Worm (Caenorhabditis elegans) whole organism, late embryonic: ENCODE data around the gene F46F2.3.

Experiments
- C08G9.2 ChIP-seq: sonication (generic microtip); optimal IDR thresholded peaks from 2 replicates; lab custom pipeline; 2016; ENCODE audit warnings: mild to moderate bottlenecking, missing genetic modification characterization, moderate library complexity, missing compliant biosample characterization
- C38D4.7 ChIP-seq: fragments of 200-800 bp; sonication (Bioruptor generic); optimal IDR thresholded peaks from 2 replicates; lab custom pipeline; 2018; ENCODE audit warnings: mild to moderate bottlenecking, missing genetic modification characterization, moderate library complexity, missing compliant biosample characterization
- F13H6.1 ChIP-seq: sonication (generic microtip); optimal IDR thresholded peaks from 2 replicates; lab custom pipeline; 2016; ENCODE audit warnings: missing genetic modification characterization, missing compliant biosample characterization
- K09A11.1 ChIP-seq: sonication (generic microtip); optimal IDR thresholded peaks from 2 replicates; lab custom pipeline; 2017; ENCODE audit warnings: antibody characterized with exemption, mild to moderate bottlenecking, missing genetic modification characterization, missing compliant biosample characterization; ENCODE audit not compliant: insufficient read depth
- T23F11.4 ChIP-seq: fragments of 200-800 bp; sonication (Bioruptor generic); optimal IDR thresholded peaks from 2 replicates; lab custom pipeline; 2018; ENCODE audit warnings: mild to moderate bottlenecking, missing genetic modification characterization, missing compliant biosample characterization
- Y22D7AL.16 ChIP-seq: sonication (generic microtip); optimal IDR thresholded peaks from 2 replicates; lab custom pipeline; 2016; ENCODE audit warnings: missing genetic modification characterization, missing compliant biosample characterization
- ama-1 ChIP-seq: fragments of 150-350 bp; optimal IDR thresholded peaks from 2 replicates; lab custom pipeline; 2014
- ceh-14 ChIP-seq: sonication (generic microtip); optimal IDR thresholded peaks from 2 replicates; lab custom pipeline; 2016; ENCODE audit warnings: missing genotype, missing genetic modification characterization, missing compliant biosample characterization
- ceh-18 ChIP-seq: sonication (generic microtip); optimal IDR thresholded peaks from 2 replicates; lab custom pipeline; 2016; ENCODE audit warnings: missing genetic modification characterization, missing compliant biosample characterization
- ceh-22 ChIP-seq: sonication (generic microtip); optimal IDR thresholded peaks from 2 replicates; lab custom pipeline; 2017; ENCODE audit warnings: missing biosample characterization, missing genetic modification characterization
- ceh-24 ChIP-seq: sonication (generic microtip); optimal IDR thresholded peaks from 2 replicates; lab custom pipeline; 2016; ENCODE audit warnings: mild to moderate bottlenecking, missing genetic modification characterization, missing compliant biosample characterization
- ceh-30 ChIP-seq: fragments of 150-350 bp; optimal IDR thresholded peaks from 2 replicates; lab custom pipeline; 2014; ENCODE audit warnings: missing biosample characterization, missing genetic modification characterization
- ceh-31 ChIP-seq: sonication (generic microtip); optimal IDR thresholded peaks from 2 replicates; lab custom pipeline; 2016; ENCODE audit warnings: missing genetic modification characterization, missing compliant biosample characterization
- ceh-34 ChIP-seq: sonication (generic microtip); optimal IDR thresholded peaks from 2 replicates; lab custom pipeline; 2016; ENCODE audit warnings: mild to moderate bottlenecking, missing genetic modification characterization, missing compliant biosample characterization
- ceh-45 ChIP-seq: fragments of 200-800 bp; sonication (Bioruptor generic); IDR thresholded peaks from 2 replicates; pipeline ENCODE4 v1.3.6; 2022; ENCODE audit warnings: missing genetic modification reagents, missing genetic modification characterization, missing compliant biosample characterization
- ceh-9 ChIP-seq: sonication (generic microtip); optimal IDR thresholded peaks from 2 replicates; lab custom pipeline; 2016; ENCODE audit warnings: mild to moderate bottlenecking, missing genetic modification characterization, inconsistent platforms, missing compliant biosample characterization
- che-1 ChIP-seq: sonication (generic microtip); optimal IDR thresholded peaks from 2 replicates; lab custom pipeline; 2016; ENCODE audit warnings: mild to moderate bottlenecking, missing genetic modification characterization, missing compliant biosample characterization
- dmd-4 ChIP-seq: sonication (generic microtip); optimal IDR thresholded peaks from 2 replicates; lab custom pipeline; 2016; ENCODE audit warnings: borderline replicate concordance, missing genetic modification characterization, missing compliant biosample characterization
- dve-1 ChIP-seq: sonication (generic microtip); optimal IDR thresholded peaks from 2 replicates; lab custom pipeline; 2017; ENCODE audit warnings: antibody characterized with exemption, mild to moderate bottlenecking, missing genetic modification characterization, missing compliant biosample characterization
- elt-2 ChIP-seq: sonication (generic microtip); optimal IDR thresholded peaks from 2 replicates; lab custom pipeline; 2016; ENCODE audit warnings: missing genetic modification reagents, missing genetic modification characterization, missing compliant biosample characterization
- elt-4 ChIP-seq: sonication (generic microtip); optimal IDR thresholded peaks from 2 replicates; lab custom pipeline; 2016; ENCODE audit warnings: missing genetic modification characterization, missing compliant biosample characterization
- eyg-1 ChIP-seq: sonication (generic microtip); optimal IDR thresholded peaks from 2 replicates; lab custom pipeline; 2016; ENCODE audit warnings: missing genotype, missing genetic modification characterization, missing compliant biosample characterization
- fax-1 ChIP-seq: sonication (generic microtip); optimal IDR thresholded peaks from 2 replicates; lab custom pipeline; 2016; ENCODE audit warnings: missing genotype, missing genetic modification characterization, missing compliant biosample characterization
- fkh-10 ChIP-seq: fragments of 150-350 bp; optimal IDR thresholded peaks from 2 replicates; lab custom pipeline; 2014; ENCODE audit warnings: missing biosample characterization, missing genetic modification reagents, missing genetic modification characterization
- hlh-13 ChIP-seq: fragments of 200-800 bp; sonication (Bioruptor generic); optimal IDR thresholded peaks from 2 replicates; lab custom pipeline; 2018; ENCODE audit warnings: mild to moderate bottlenecking, missing genetic modification characterization, missing compliant biosample characterization
- hlh-15 ChIP-seq: sonication (generic microtip); optimal IDR thresholded peaks from 2 replicates; lab custom pipeline; 2016; ENCODE audit warnings: missing genetic modification characterization, missing compliant biosample characterization
- lim-6 ChIP-seq: sonication (generic microtip); optimal IDR thresholded peaks from 2 replicates; lab custom pipeline; 2016; ENCODE audit warnings: missing genetic modification characterization, missing compliant biosample characterization
- madf-2 ChIP-seq: sonication (generic microtip); optimal IDR thresholded peaks from 2 replicates; lab custom pipeline; 2017; ENCODE audit warnings: missing genetic modification characterization, missing compliant biosample characterization
- mec-3 ChIP-seq: sonication (generic microtip); optimal IDR thresholded peaks from 2 replicates; lab custom pipeline; 2016; ENCODE audit warnings: borderline replicate concordance, missing genetic modification characterization, missing compliant biosample characterization
- nfya-1 ChIP-seq: sonication (generic microtip); optimal IDR thresholded peaks from 2 replicates; lab custom pipeline; 2017; ENCODE audit warnings: missing genetic modification characterization, mild to moderate bottlenecking, missing compliant biosample characterization, antibody characterized with exemption, moderate library complexity
- nhr-232 ChIP-seq: sonication (generic microtip); optimal IDR thresholded peaks from 2 replicates; lab custom pipeline; 2016; ENCODE audit warnings: missing genetic modification characterization, missing compliant biosample characterization
- odd-2 ChIP-seq: sonication (generic microtip); optimal IDR thresholded peaks from 2 replicates; lab custom pipeline; 2017; ENCODE audit warnings: antibody characterized with exemption, mild to moderate bottlenecking, missing genetic modification characterization, missing compliant biosample characterization
- pag-3 ChIP-seq: sonication (generic microtip); optimal IDR thresholded peaks from 2 replicates; lab custom pipeline; 2016; ENCODE audit warnings: missing compliant biosample characterization, missing genetic modification characterization, borderline replicate concordance
- pat-9 ChIP-seq: fragments of 200-800 bp; sonication (Bioruptor generic); optimal IDR thresholded peaks from 2 replicates; lab custom pipeline; 2018; ENCODE audit warnings: mild to moderate bottlenecking, missing genetic modification characterization, moderate library complexity, missing compliant biosample characterization
- pax-1 ChIP-seq: fragments of 150-350 bp; optimal IDR thresholded peaks from 2 replicates; lab custom pipeline; 2014; ENCODE audit warnings: missing biosample characterization, missing genetic modification characterization
- pha-2 ChIP-seq: sonication (generic microtip); optimal IDR thresholded peaks from 2 replicates; lab custom pipeline; 2017; ENCODE audit warnings: mild to moderate bottlenecking, missing genetic modification characterization, missing compliant biosample characterization
- pqm-1 ChIP-seq: sonication (generic microtip); optimal IDR thresholded peaks from 2 replicates; lab custom pipeline; 2016; ENCODE audit warnings: missing genetic modification characterization, missing compliant biosample characterization
- pros-1 ChIP-seq: fragments of 150-350 bp; optimal IDR thresholded peaks from 2 replicates; lab custom pipeline; 2014; ENCODE audit warnings: missing biosample characterization, missing genetic modification reagents, missing genetic modification characterization
- ref-2 ChIP-seq: sonication (generic microtip); optimal IDR thresholded peaks from 2 replicates; lab custom pipeline; 2016; ENCODE audit warnings: missing genetic modification characterization, missing compliant biosample characterization
- rnt-1 ChIP-seq: sonication (generic microtip); optimal IDR thresholded peaks from 2 replicates; lab custom pipeline; 2016; ENCODE audit warnings: missing genetic modification characterization, missing compliant biosample characterization
- sdc-2 ChIP-seq: sonication (generic microtip); optimal IDR thresholded peaks from 2 replicates; lab custom pipeline; 2016; ENCODE audit warnings: missing genotype, missing genetic modification characterization, missing compliant biosample characterization
- sox-2 ChIP-seq: fragments of 200-800 bp; sonication (Bioruptor generic); IDR thresholded peaks from 2 replicates; pipeline ENCODE4 v1.3.6; 2022; ENCODE audit warnings: missing genetic modification reagents, missing genetic modification characterization, missing compliant biosample characterization
- sox-4 ChIP-seq: sonication (generic microtip); optimal IDR thresholded peaks from 2 replicates; lab custom pipeline; 2017; ENCODE audit warnings: mild to moderate bottlenecking, missing genetic modification characterization, inconsistent platforms, missing compliant biosample characterization
- syd-9 ChIP-seq: sonication (generic microtip); optimal IDR thresholded peaks from 2 replicates; lab custom pipeline; 2016; ENCODE audit warnings: mild to moderate bottlenecking, missing genetic modification characterization, moderate library complexity, missing compliant biosample characterization
- tbx-2 ChIP-seq: sonication (generic microtip); optimal IDR thresholded peaks from 2 replicates; lab custom pipeline; 2016; ENCODE audit warnings: missing genetic modification characterization, missing compliant biosample characterization
- tbx-7 ChIP-seq: sonication (generic microtip); optimal IDR thresholded peaks from 2 replicates; lab custom pipeline; 2016; ENCODE audit warnings: missing genotype, missing genetic modification characterization, missing compliant biosample characterization
- ttx-3 ChIP-seq: sonication (generic microtip); optimal IDR thresholded peaks from 2 replicates; lab custom pipeline; 2016; ENCODE audit warnings: missing genetic modification reagents, missing genetic modification characterization, missing compliant biosample characterization
- unc-3 ChIP-seq, 2 experiments: fragments of 200-800 bp in 1 of 2; sonication (Bioruptor generic) in 1 of 2; sonication (generic microtip) in 1 of 2; conservative IDR thresholded peaks in 1 of 2; optimal IDR thresholded peaks in 1 of 2; 2 replicates each; pipeline versions ENCODE4 v1.3.6 to Lab custom; 2016 to 2022; ENCODE audit warnings: missing compliant biosample characterization in 2 of 2, missing genetic modification characterization in 2 of 2, missing genetic modification reagents in 1 of 2
- unc-42 ChIP-seq: sonication (generic microtip); optimal IDR thresholded peaks from 2 replicates; lab custom pipeline; 2016; ENCODE audit warnings: missing genotype, missing genetic modification characterization, missing compliant biosample characterization

F46F2.3 gene

ce11 chrX:15300002-15300401, 39.9 kb upstream of the F46F2.3 start:
- TF ChIP-seq unc-3 (GFP tag; conservative IDR thresholded peaks at IDR 0.05; lab: Robert Waterston, UW) = no peak
- TF ChIP-seq unc-3 (tag; optimal IDR thresholded peaks at IDR 0.05; lab: Kevin White, UChicago) = no peak
- TF ChIP-seq elt-2 = no peak
- TF ChIP-seq hlh-15 = no peak
- no peak for TF ChIP-seq ceh-31 (tag; lab: Kevin White, UChicago)
- TF ChIP-seq elt-4 (tag; lab: Kevin White, UChicago) = no peak
- TF ChIP-seq pax-1 (tag; lab: Kevin White, UChicago) = no peak
- no peak for TF ChIP-seq ref-2
- TF ChIP-seq fax-1 (tag; lab: Kevin White, UChicago) = no peak
- TF ChIP-seq lim-6 = no peak
- no peak for TF ChIP-seq rnt-1 (tag; lab: Kevin White, UChicago)
- TF ChIP-seq ceh-34 (tag; lab: Kevin White, UChicago) = no peak
- TF ChIP-seq sdc-2 (tag; lab: Kevin White, UChicago) = no peak
- TF ChIP-seq fkh-10 = no peak

- TF ChIP-seq K09A11.1 (peak; percentile 62), dve-1 (tag; lab: Kevin White, UChicago) (peak; percentile 58), ceh-30 (no peak), unc-3 (GFP tag; conservative IDR thresholded peaks at IDR 0.05; lab: Robert Waterston, UW) (0 out of 2 replicates have a peak, but pooled peaks have one; percentile 31), unc-3 (tag; optimal IDR thresholded peaks at IDR 0.05; lab: Kevin White, UChicago) (peak; percentile 59), pha-2 (tag; lab: Kevin White, UChicago) (peak; percentile 63), C38D4.7 (GFP tag; lab: Kevin White, UChicago) (peak; percentile 57), ceh-9 (tag; lab: Kevin White, UChicago) (peak; percentile 36), pqm-1 (tag; lab: Kevin White, UChicago) (no peak), tbx-7 (tag; lab: Kevin White, UChicago) (no peak), sox-4 (peak; percentile 19), sdc-2 (tag; lab: Kevin White, UChicago) (peak; percentile 75), nfya-1 (tag; lab: Kevin White, UChicago) (no peak), pag-3 (no peak), nhr-232 (tag; lab: Kevin White, UChicago) (peak; percentile 56), ceh-18 (peak; percentile 57), ama-1 (lab: Kevin White, UChicago) (no peak), ceh-22 (tag; lab: Kevin White, UChicago) (no peak), pros-1 (tag; lab: Kevin White, UChicago) (no peak), tbx-2 (peak; percentile 34), lim-6 (no peak), ttx-3 (peak; percentile 52), pat-9 (tag; lab: Kevin White, UChicago) (peak; percentile 79), odd-2 (tag; lab: Kevin White, UChicago) (peak; percentile 27), syd-9 (tag; lab: Kevin White, UChicago) (no peak), ref-2 (no peak), T23F11.4 (GFP tag; lab: Kevin White, UChicago) (peak; percentile 31), fkh-10 (no peak), che-1 (tag; lab: Kevin White, UChicago) (peak; percentile 74), elt-4 (tag; lab: Kevin White, UChicago) (no peak), dmd-4 (tag; lab: Kevin White, UChicago) (no peak), sox-2 (peak; percentile 37), Y22D7AL.16 (tag; lab: Kevin White, UChicago) (peak; percentile 15), madf-2 (tag; lab: Kevin White, UChicago) (peak; percentile 44), hlh-15 (no peak), rnt-1 (tag; lab: Kevin White, UChicago) (peak; percentile 12), ceh-45 (GFP tag; lab: Robert Waterston, UW) (no peak), unc-42 (tag; lab: Kevin White, UChicago) (no peak), ceh-14 (tag; lab: Kevin White, UChicago) (peak; percentile 37), eyg-1 (tag; lab: Kevin White, UChicago) (peak; percentile 23), ceh-24 (tag; lab: Kevin White, UChicago) (peak; percentile 28), C08G9.2 (tag; lab: Kevin White, UChicago) (peak; percentile 29), hlh-13 (peak; percentile 66), F13H6.1 (tag; lab: Kevin White, UChicago) (peak; percentile 33), pax-1 (tag; lab: Kevin White, UChicago) (no peak), mec-3 (no peak)
Measured at ce11 chrX:15297396-15297827, 37.3 kb upstream of the F46F2.3 start.
